Worm (Caenorhabditis elegans) whole organism, L3 larva: ENCODE measurements around the gene tbc-12.

Experiments used
- ZK546.5 ChIP-seq: sonication (generic microtip); optimal IDR thresholded peaks from 2 replicates; lab custom pipeline; 2017; ENCODE audit warnings: missing biosample characterization, missing genetic modification characterization
- aly-2 ChIP-seq: fragments of 150-350 bp; optimal IDR thresholded peaks from 2 replicates; lab custom pipeline; 2014; ENCODE audit warnings: missing biosample characterization, missing genetic modification characterization
- ceh-16 ChIP-seq: sonication (generic microtip); optimal IDR thresholded peaks from 2 replicates; lab custom pipeline; 2017; ENCODE audit warnings: missing biosample characterization, missing genetic modification characterization
- ceh-28 ChIP-seq: fragments of 150-350 bp; optimal IDR thresholded peaks from 2 replicates; lab custom pipeline; 2014; ENCODE audit warnings: missing biosample characterization, missing genetic modification reagents, missing genetic modification characterization
- ceh-82 ChIP-seq: fragments of 150-350 bp; optimal IDR thresholded peaks from 2 replicates; lab custom pipeline; 2014; ENCODE audit warnings: missing biosample characterization, missing genetic modification characterization
- ceh-9 ChIP-seq: sonication (generic microtip); optimal IDR thresholded peaks from 2 replicates; lab custom pipeline; 2018; ENCODE audit warnings: missing biosample characterization, missing genetic modification characterization
- daf-12 ChIP-seq: fragments of 150-350 bp; optimal IDR thresholded peaks from 2 replicates; lab custom pipeline; 2014; ENCODE audit warnings: missing biosample characterization, missing genetic modification reagents, missing genetic modification characterization
- egl-27 ChIP-seq: sonication (generic microtip); optimal IDR thresholded peaks from 4 replicates; lab custom pipeline; 2017; ENCODE audit warnings: missing biosample characterization, missing genetic modification reagents, missing genetic modification characterization
- egl-5 ChIP-seq: fragments of 150-350 bp; optimal IDR thresholded peaks from 2 replicates; lab custom pipeline; 2017; ENCODE audit warnings: missing biosample characterization, missing genetic modification reagents, missing genetic modification characterization, inconsistent platforms
- elt-1 ChIP-seq: fragments of 150-350 bp; optimal IDR thresholded peaks from 2 replicates; lab custom pipeline; 2014; ENCODE audit warnings: missing biosample characterization, missing genetic modification characterization
- elt-2 ChIP-seq: sonication (generic microtip); optimal IDR thresholded peaks from 2 replicates; lab custom pipeline; 2016; ENCODE audit warnings: missing genetic modification reagents, mild to moderate bottlenecking, missing genetic modification characterization, missing compliant biosample characterization
- elt-3 ChIP-seq, 3 experiments: fragments of 150-350 bp in 1 of 3; sonication (generic microtip) in 2 of 3; optimal IDR thresholded peaks; 2 replicates in 2 of 3; 4 replicates in 1 of 3; lab custom pipeline; 2014 to 2017; ENCODE audit warnings: missing biosample characterization in 3 of 3, missing genetic modification characterization in 3 of 3
- eor-1 ChIP-seq, 2 experiments: fragments of 150-350 bp; optimal IDR thresholded peaks; 2 replicates each; lab custom pipeline; 2014 to 2018; ENCODE audit warnings: missing biosample characterization in 2 of 2, missing genetic modification characterization in 2 of 2
- fkh-2 ChIP-seq: fragments of 150-350 bp; optimal IDR thresholded peaks from 2 replicates; lab custom pipeline; 2014; ENCODE audit warnings: missing biosample characterization, missing genetic modification reagents, missing genetic modification characterization
- fos-1 ChIP-seq: fragments of 150-350 bp; optimal IDR thresholded peaks from 2 replicates; lab custom pipeline; 2014; ENCODE audit warnings: missing biosample characterization, missing genetic modification characterization
- hmg-11 ChIP-seq: sonication (generic microtip); optimal IDR thresholded peaks from 2 replicates; lab custom pipeline; 2016; ENCODE audit warnings: missing genetic modification characterization, missing compliant biosample characterization
- jun-1 ChIP-seq: fragments of 150-350 bp; optimal IDR thresholded peaks from 2 replicates; lab custom pipeline; 2014; ENCODE audit warnings: missing biosample characterization, missing genetic modification reagents, missing genetic modification characterization
- lin-39 ChIP-seq: fragments of 150-350 bp; optimal IDR thresholded peaks from 2 replicates; lab custom pipeline; 2018; ENCODE audit warnings: missing biosample characterization, missing genetic modification reagents, missing genetic modification characterization
- mdl-1 ChIP-seq: fragments of 150-350 bp; optimal IDR thresholded peaks from 2 replicates; lab custom pipeline; 2014; ENCODE audit warnings: missing biosample characterization, missing genetic modification characterization
- nfya-1 ChIP-seq: sonication (generic microtip); optimal IDR thresholded peaks from 2 replicates; lab custom pipeline; 2017; ENCODE audit warnings: missing genetic modification characterization, mild to moderate bottlenecking, missing compliant biosample characterization, antibody characterized with exemption, moderate library complexity; ENCODE audit not compliant: insufficient read depth
- nhr-11 ChIP-seq: fragments of 150-350 bp; optimal IDR thresholded peaks from 2 replicates; lab custom pipeline; 2014; ENCODE audit warnings: missing biosample characterization, missing genetic modification characterization
- nhr-23 ChIP-seq: fragments of 150-350 bp; optimal IDR thresholded peaks from 2 replicates; lab custom pipeline; 2014; ENCODE audit warnings: missing biosample characterization, missing genetic modification reagents, missing genetic modification characterization
- nhr-237 ChIP-seq: fragments of 150-350 bp; optimal IDR thresholded peaks from 2 replicates; lab custom pipeline; 2014; ENCODE audit warnings: missing biosample characterization, missing genetic modification characterization
- nhr-25 ChIP-seq: sonication (generic microtip); optimal IDR thresholded peaks from 2 replicates; lab custom pipeline; 2017; ENCODE audit warnings: missing biosample characterization, missing genetic modification characterization
- nhr-28 ChIP-seq: fragments of 150-350 bp; optimal IDR thresholded peaks from 2 replicates; lab custom pipeline; 2014; ENCODE audit warnings: missing biosample characterization, missing genetic modification characterization
- nhr-43 ChIP-seq: sonication (generic microtip); optimal IDR thresholded peaks from 2 replicates; lab custom pipeline; 2016; ENCODE audit warnings: mild to moderate bottlenecking, missing genetic modification characterization, missing compliant biosample characterization; ENCODE audit not compliant: poor library complexity, severe bottlenecking
- nhr-67 ChIP-seq: fragments of 150-350 bp; optimal IDR thresholded peaks from 2 replicates; lab custom pipeline; 2014; ENCODE audit warnings: missing biosample characterization, missing genetic modification characterization
- nhr-77 ChIP-seq: fragments of 150-350 bp; optimal IDR thresholded peaks from 2 replicates; lab custom pipeline; 2014; ENCODE audit warnings: missing biosample characterization, missing genetic modification characterization
- pha-4 ChIP-seq: fragments of 150-350 bp; optimal IDR thresholded peaks from 2 replicates; lab custom pipeline; 2014; ENCODE audit warnings: missing biosample characterization, missing genetic modification reagents, missing genetic modification characterization
- pqm-1 ChIP-seq: fragments of 150-350 bp; optimal IDR thresholded peaks from 2 replicates; lab custom pipeline; 2017; ENCODE audit warnings: missing biosample characterization, missing genetic modification characterization, inconsistent platforms
- sea-2 ChIP-seq: fragments of 150-350 bp; sonication (generic microtip); optimal IDR thresholded peaks from 4 replicates; lab custom pipeline; 2014; ENCODE audit warnings: missing biosample characterization, missing genetic modification reagents, missing genetic modification characterization
- skn-1 ChIP-seq: fragments of 150-350 bp; optimal IDR thresholded peaks from 2 replicates; lab custom pipeline; 2014; ENCODE audit warnings: missing biosample characterization, missing genetic modification characterization
- snpc-4 ChIP-seq: fragments of 150-350 bp; optimal IDR thresholded peaks from 2 replicates; lab custom pipeline; 2014; ENCODE audit warnings: missing biosample characterization, missing genetic modification characterization
- unc-39 ChIP-seq: sonication (generic microtip); optimal IDR thresholded peaks from 4 replicates; lab custom pipeline; 2017; ENCODE audit warnings: missing biosample characterization, missing genetic modification characterization
- unc-62 ChIP-seq: fragments of 150-350 bp; sonication (generic microtip); optimal IDR thresholded peaks from 4 replicates; lab custom pipeline; 2014; ENCODE audit warnings: missing biosample characterization, missing genetic modification reagents, missing genetic modification characterization
- ztf-11 ChIP-seq: fragments of 150-350 bp; optimal IDR thresholded peaks from 2 replicates; lab custom pipeline; 2014; ENCODE audit warnings: missing biosample characterization, missing genetic modification characterization
- ztf-4 ChIP-seq: fragments of 150-350 bp; optimal IDR thresholded peaks from 2 replicates; lab custom pipeline; 2014; ENCODE audit warnings: missing biosample characterization, missing genetic modification characterization

tbc-12 gene

ce11 chrX:2548884-2549283 is 16.6 kb upstream of the tbc-12 start, which contains the start of gene smvt-1:
Gene smvt-1, minus strand, starts transcription at chrX:2548984.
- TF ChIP-seq fos-1 (tag; lab: Kevin White, UChicago) (no peak), mdl-1 (tag; lab: Kevin White, UChicago) (no peak), jun-1 (tag; lab: Kevin White, UChicago) (no peak), hmg-11 (tag; lab: Kevin White, UChicago) (no peak), pqm-1 (tag; lab: Kevin White, UChicago) (no peak), egl-5 (no peak)

ce11 chrX:2544645-2545044 is 12.4 kb upstream of the tbc-12 start:
- peak; percentile 37 for TF ChIP-seq skn-1
- TF ChIP-seq daf-12, result no peak
- peak; percentile 21 for TF ChIP-seq pha-4 (tag; lab: Kevin White, UChicago)
- TF ChIP-seq pqm-1 (tag; lab: Kevin White, UChicago), result peak; percentile 78
- TF ChIP-seq elt-2 (tag; lab: Kevin White, UChicago), result peak; percentile 79

ce11 chrX:2543353-2543752 is 11.1 kb upstream of the tbc-12 start:
- TF ChIP-seq nfya-1 (tag; lab: Kevin White, UChicago) (peak; percentile 10), elt-2 (tag; lab: Kevin White, UChicago) (peak; percentile 59), pqm-1 (tag; lab: Kevin White, UChicago) (peak; percentile 22), lin-39 (no peak)

- TF ChIP-seq nhr-67 (tag; lab: Kevin White, UChicago) (no peak), egl-5 (no peak), nhr-25 (tag; lab: Kevin White, UChicago) (no peak), elt-2 (tag; lab: Kevin White, UChicago) (peak; percentile 84), pqm-1 (tag; lab: Kevin White, UChicago) (peak; percentile 52), pha-4 (tag; lab: Kevin White, UChicago) (peak; percentile 79), hmg-11 (tag; lab: Kevin White, UChicago) (no peak), lin-39 (no peak), elt-1 (tag; lab: Kevin White, UChicago) (no peak), unc-62 (no peak), aly-2 (tag; lab: Kevin White, UChicago) (no peak), nhr-77 (tag; lab: Kevin White, UChicago) (no peak)
These were observed 8.8 kb upstream of the tbc-12 start, which contains the start of gene F52H2.3 for ce11 chrX:2541003-2541521. Gene F52H2.3, minus strand, starts transcription at chrX:2541053.

- TF ChIP-seq elt-2 (tag; lab: Kevin White, UChicago) (no peak), lin-39 (no peak), pha-4 (tag; lab: Kevin White, UChicago) (no peak), nfya-1 (tag; lab: Kevin White, UChicago) (no peak), unc-62 (no peak), sea-2 (no peak), fkh-2 (tag; lab: Kevin White, UChicago) (no peak), ceh-9 (tag; lab: Kevin White, UChicago) (no peak), daf-12 (no peak), skn-1 (no peak), ceh-28 (tag; lab: Kevin White, UChicago) (no peak)
- TF ChIP-seq, all 47 proteins: peak for 0
These were observed 6.5 kb upstream of the tbc-12 start for ce11 chrX:2538713-2539112.

DNA sequence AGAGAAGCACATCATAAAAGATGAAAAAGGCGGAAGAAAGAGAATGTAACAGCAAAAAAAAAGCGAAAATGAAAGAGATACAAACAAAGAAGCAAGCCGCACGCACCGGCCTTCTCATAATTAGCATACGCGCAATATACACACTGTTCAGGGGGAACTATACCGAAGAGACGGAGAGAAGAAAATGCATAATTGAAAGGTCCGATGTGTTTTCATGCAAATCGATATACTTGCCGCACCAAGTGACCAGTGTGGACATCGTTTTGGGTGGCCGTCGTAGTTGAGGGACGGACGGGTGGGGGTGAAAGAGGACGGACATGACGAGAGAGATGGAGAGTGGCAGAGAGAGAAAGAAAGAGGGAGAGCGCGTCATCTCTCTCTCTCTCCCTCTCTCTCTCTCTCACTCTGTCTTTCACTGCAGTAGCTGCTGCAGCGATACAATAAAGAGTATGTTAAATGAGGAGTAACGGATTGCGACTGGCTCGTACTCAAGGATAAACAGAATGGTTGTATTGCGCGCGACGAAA is 4.1 kb upstream of the tbc-12 start:
- TF ChIP-seq elt-3 (tag; optimal IDR thresholded peaks at IDR 0.05; lab: Kevin White, UChicago) (no peak), ztf-11 (tag; lab: Kevin White, UChicago) (no peak), ceh-28 (tag; lab: Kevin White, UChicago) (peak; percentile 71), lin-39 (peak; percentile 97), elt-1 (tag; lab: Kevin White, UChicago) (peak; percentile 36), fkh-2 (tag; lab: Kevin White, UChicago) (no peak), ceh-82 (tag; lab: Kevin White, UChicago) (peak; percentile 63), unc-39 (tag; lab: Kevin White, UChicago) (no peak), nfya-1 (tag; lab: Kevin White, UChicago) (peak; percentile 89), egl-27 (peak; percentile 65), ztf-4 (tag; lab: Kevin White, UChicago) (no peak), mdl-1 (tag; lab: Kevin White, UChicago) (peak; percentile 10), ceh-16 (tag; lab: Kevin White, UChicago) (no peak), elt-2 (tag; lab: Kevin White, UChicago) (no peak), nhr-28 (tag; lab: Kevin White, UChicago) (no peak), eor-1 (tag; optimal IDR thresholded peaks at IDR 0.05; lab: Kevin White, UChicago) (no peak), snpc-4 (peak; percentile 87), jun-1 (tag; lab: Kevin White, UChicago) (peak; percentile 37), nhr-25 (tag; lab: Kevin White, UChicago) (peak; percentile 81), pha-4 (tag; lab: Kevin White, UChicago) (peak; percentile 95), fos-1 (tag; lab: Kevin White, UChicago) (no peak), pqm-1 (tag; lab: Kevin White, UChicago) (no peak), nhr-67 (tag; lab: Kevin White, UChicago) (no peak), nhr-43 (tag; lab: Kevin White, UChicago) (no peak), egl-5 (peak; percentile 70), nhr-237 (tag; lab: Kevin White, UChicago) (no peak), nhr-23 (tag; lab: Kevin White, UChicago) (peak; percentile 79), nhr-77 (tag; lab: Kevin White, UChicago) (no peak), nhr-11 (peak; percentile 73), ZK546.5 (tag; lab: Kevin White, UChicago) (no peak), skn-1 (peak; percentile 42), aly-2 (tag; lab: Kevin White, UChicago) (no peak)
